Worm (Caenorhabditis elegans): ENCODE measurements around the gene clc-29.

Gene clc-29

DNA sequence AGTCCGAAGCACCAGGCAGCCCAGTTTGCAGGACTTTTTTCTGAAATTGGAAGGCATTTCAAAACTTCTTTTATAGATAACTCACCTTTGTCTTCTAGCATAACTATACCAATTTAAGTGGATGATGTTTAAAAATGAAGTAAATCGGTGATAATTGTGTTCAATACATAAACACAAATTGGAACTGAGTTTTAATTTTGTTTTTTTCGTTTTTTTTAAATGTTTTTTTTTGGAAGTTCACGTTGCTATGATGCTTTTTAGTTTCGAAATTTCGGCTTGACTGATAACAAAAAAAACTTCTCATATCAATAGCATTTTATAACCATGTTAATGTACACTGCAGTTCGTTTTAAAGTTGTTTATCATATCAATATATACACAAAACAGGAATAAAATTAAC is 41.8 kb upstream of the clc-29 start, which contains the start of gene ZK353.4:
Gene ZK353.4, minus strand, starts transcription at position 101 of the 400 bp plus-strand sequence.
- TF ChIP-seq fos-1 (tag; optimal IDR thresholded peaks at IDR 0.05) = no peak
- TF ChIP-seq elt-2 (tag; optimal IDR thresholded peaks at IDR 0.05) = no peak
- TF ChIP-seq elt-1 (tag; optimal IDR thresholded peaks at IDR 0.05) = no peak
- no peak for TF ChIP-seq nhr-43 (tag; optimal IDR thresholded peaks at IDR 0.05; ENCODE audit: poor library complexity, severe bottlenecking)
- no peak for TF ChIP-seq mdl-1 (tag; optimal IDR thresholded peaks at IDR 0.05)
- TF ChIP-seq egl-5 (tag; optimal IDR thresholded peaks at IDR 0.05) = no peak

DNA sequence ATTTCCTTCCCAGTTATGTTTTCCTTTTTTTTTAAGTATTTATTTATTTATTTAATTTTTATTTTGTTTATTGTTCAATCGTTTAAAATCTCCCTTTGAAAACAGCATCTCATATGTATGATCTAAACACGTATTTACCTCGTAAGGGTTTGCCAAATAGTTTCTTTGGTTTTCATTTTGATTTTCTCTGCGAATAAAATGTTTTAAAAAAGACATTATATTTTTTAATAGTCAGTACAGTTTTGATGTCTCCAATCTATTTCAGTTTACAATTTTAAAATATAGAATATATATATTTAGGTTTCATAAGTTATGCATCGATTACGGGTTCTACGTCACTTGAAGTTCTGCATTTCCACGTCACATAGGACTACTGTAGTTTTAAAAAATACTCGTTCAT is 32.9 kb upstream of the clc-29 start, which contains the start of gene R05D3.12:
Gene R05D3.12, plus strand, starts transcription at position 301 of the 400 bp plus-strand sequence.
- no peak for TF ChIP-seq snpc-4 (tag; optimal IDR thresholded peaks at IDR 0.05)
- TF ChIP-seq elt-1 (tag; optimal IDR thresholded peaks at IDR 0.05) = no peak
- TF ChIP-seq skn-1 (tag; optimal IDR thresholded peaks at IDR 0.05) = no peak
- no peak for TF ChIP-seq ceh-28 (tag; optimal IDR thresholded peaks at IDR 0.05)
- no peak for TF ChIP-seq mdl-1 (tag; optimal IDR thresholded peaks at IDR 0.05)
- no peak for TF ChIP-seq hmg-11 (tag; optimal IDR thresholded peaks at IDR 0.05)
- no peak for TF ChIP-seq fkh-10 (GFP tag; optimal IDR thresholded peaks at IDR 0.05)
- TF ChIP-seq nhr-43 (tag; optimal IDR thresholded peaks at IDR 0.05; ENCODE audit: poor library complexity, severe bottlenecking) = no peak
- no peak for TF ChIP-seq ceh-9 (tag; optimal IDR thresholded peaks at IDR 0.05)
- no peak for TF ChIP-seq unc-62 (GFP tag; optimal IDR thresholded peaks at IDR 0.05)
- no peak for TF ChIP-seq nhr-77 (tag; optimal IDR thresholded peaks at IDR 0.05)
- TF ChIP-seq egl-5 (tag; optimal IDR thresholded peaks at IDR 0.05) = no peak
- no peak for TF ChIP-seq elt-3 (tag; optimal IDR thresholded peaks at IDR 0.05)
- TF ChIP-seq elt-2 (tag; optimal IDR thresholded peaks at IDR 0.05) = no peak
- TF ChIP-seq nhr-28 (tag; optimal IDR thresholded peaks at IDR 0.05) = no peak
- TF ChIP-seq nhr-76 (tag; optimal IDR thresholded peaks at IDR 0.05) = no peak
- no peak for TF ChIP-seq lsy-12 (tag; optimal IDR thresholded peaks at IDR 0.05)
- no peak for TF ChIP-seq fkh-2 (tag; optimal IDR thresholded peaks at IDR 0.05)
- TF ChIP-seq sea-2 (GFP tag; optimal IDR thresholded peaks at IDR 0.05) = no peak
- no peak for TF ChIP-seq egl-27 (tag; optimal IDR thresholded peaks at IDR 0.05)

- no peak for TF ChIP-seq aly-2 (tag; optimal IDR thresholded peaks at IDR 0.05)
- TF ChIP-seq nhr-23 (tag; optimal IDR thresholded peaks at IDR 0.05) = peak; percentile 10
Measured at ce11 chrIII:8375000-8375399, 27.3 kb upstream of the clc-29 start, which contains the start of gene met-2. met-2 (plus strand) TSS chrIII:8375300.

DNA sequence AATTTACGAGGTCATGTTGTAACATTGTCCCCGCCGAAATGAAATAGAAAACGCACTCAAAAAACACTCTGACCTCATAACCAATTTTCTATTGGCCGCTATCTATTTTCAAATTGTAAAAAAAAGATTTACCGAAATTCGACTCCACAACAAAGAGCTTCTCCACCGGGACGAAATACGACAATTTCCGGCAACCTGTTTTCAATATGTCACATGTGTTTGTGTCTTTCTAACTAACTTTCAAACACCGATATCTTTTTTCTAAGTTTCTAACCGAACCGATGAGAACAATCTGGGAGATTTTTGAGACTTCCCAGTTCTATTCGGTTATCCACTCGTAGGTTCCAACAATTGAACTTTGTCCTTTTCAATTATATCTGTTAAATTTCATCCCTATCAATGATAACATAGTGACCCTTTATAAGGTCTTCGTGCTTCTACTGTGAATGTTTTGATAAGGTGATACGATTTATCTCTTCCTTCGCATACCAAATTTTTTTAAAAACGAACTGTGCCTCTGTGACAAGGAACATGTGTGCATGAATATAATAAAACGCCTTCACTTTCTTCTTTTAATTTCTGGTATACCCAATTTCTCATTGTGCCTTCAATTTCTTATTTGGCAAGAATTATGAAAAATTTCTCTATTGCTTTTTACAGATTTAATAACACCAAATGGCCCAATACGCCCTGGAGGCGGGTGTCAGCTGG is 24.0 kb upstream of the clc-29 start, which contains the start of gene lmbr-1:
Gene lmbr-1, plus strand, starts transcription at position 661 of the 711 bp plus-strand sequence.
- no peak for TF ChIP-seq fkh-10 (GFP tag; optimal IDR thresholded peaks at IDR 0.05)
- no peak for TF ChIP-seq egl-27 (tag; optimal IDR thresholded peaks at IDR 0.05)
- no peak for TF ChIP-seq aly-2 (tag; optimal IDR thresholded peaks at IDR 0.05)
- TF ChIP-seq eor-1 (tag; optimal IDR thresholded peaks at IDR 0.05) = no peak
- TF ChIP-seq sea-2 (GFP tag; optimal IDR thresholded peaks at IDR 0.05) = no peak
- TF ChIP-seq nhr-25 (tag; optimal IDR thresholded peaks at IDR 0.05) = no peak
- TF ChIP-seq jun-1 (tag; optimal IDR thresholded peaks at IDR 0.05) = no peak
- TF ChIP-seq ztf-4 (tag; optimal IDR thresholded peaks at IDR 0.05) = no peak
- no peak for TF ChIP-seq hmg-11 (tag; optimal IDR thresholded peaks at IDR 0.05)
- TF ChIP-seq elt-3 (tag; optimal IDR thresholded peaks at IDR 0.05) = no peak
- TF ChIP-seq nhr-12 (tag; optimal IDR thresholded peaks at IDR 0.05) = no peak
- TF ChIP-seq ceh-9 (tag; optimal IDR thresholded peaks at IDR 0.05) = no peak
- TF ChIP-seq daf-12 (tag; optimal IDR thresholded peaks at IDR 0.05) = no peak

ce11 chrIII:8370846-8371257 is 23.1 kb upstream of the clc-29 start:
- TF ChIP-seq fkh-10 (GFP tag; optimal IDR thresholded peaks at IDR 0.05) (no peak), lin-15B (tag; optimal IDR thresholded peaks at IDR 0.05) (no peak), ceh-28 (tag; optimal IDR thresholded peaks at IDR 0.05) (no peak), nhr-23 (tag; optimal IDR thresholded peaks at IDR 0.05) (no peak), egl-27 (tag; optimal IDR thresholded peaks at IDR 0.05) (no peak), hmg-11 (tag; optimal IDR thresholded peaks at IDR 0.05) (peak; percentile 17), tbx-2 (tag; optimal IDR thresholded peaks at IDR 0.05) (no peak), mdl-1 (tag; optimal IDR thresholded peaks at IDR 0.05) (peak; percentile 55), sea-2 (GFP tag; optimal IDR thresholded peaks at IDR 0.05) (no peak), elt-3 (tag; optimal IDR thresholded peaks at IDR 0.05) (no peak), aly-2 (tag; optimal IDR thresholded peaks at IDR 0.05) (no peak), ceh-9 (tag; optimal IDR thresholded peaks at IDR 0.05) (no peak), ztf-4 (tag; optimal IDR thresholded peaks at IDR 0.05) (no peak), egl-5 (tag; optimal IDR thresholded peaks at IDR 0.05) (peak; percentile 59), pqm-1 (tag; optimal IDR thresholded peaks at IDR 0.05) (peak; percentile 14), elt-1 (tag; optimal IDR thresholded peaks at IDR 0.05) (peak; percentile 70), daf-12 (tag; optimal IDR thresholded peaks at IDR 0.05) (no peak), ceh-82 (tag; optimal IDR thresholded peaks at IDR 0.05) (no peak), nhr-28 (tag; optimal IDR thresholded peaks at IDR 0.05) (no peak), snpc-4 (tag; optimal IDR thresholded peaks at IDR 0.05) (peak; percentile 19), nfya-1 (tag; optimal IDR thresholded peaks at IDR 0.05; ENCODE audit: insufficient read depth) (peak; percentile 88), ZK546.5 (tag; optimal IDR thresholded peaks at IDR 0.05) (no peak), unc-39 (tag; optimal IDR thresholded peaks at IDR 0.05) (no peak), unc-62 (GFP tag; optimal IDR thresholded peaks at IDR 0.05) (no peak), fkh-2 (tag; optimal IDR thresholded peaks at IDR 0.05) (no peak), skn-1 (tag; optimal IDR thresholded peaks at IDR 0.05) (no peak), zag-1 (tag; optimal IDR thresholded peaks at IDR 0.05) (no peak), nhr-237 (tag; optimal IDR thresholded peaks at IDR 0.05) (no peak), eor-1 (tag; optimal IDR thresholded peaks at IDR 0.05) (no peak), mml-1 (tag; optimal IDR thresholded peaks at IDR 0.05) (no peak), elt-2 (tag; optimal IDR thresholded peaks at IDR 0.05) (peak; percentile 85)

Data from whole organism, L3 larva.